Fruit fly (Drosophila melanogaster) whole organism, prepupa: Measurements from ENCODE around the gene Cyp4ae1.
A peak's percentile ranks its signal among the peaks of the same experiment; 100 is the strongest.

Source experiments
- Blimp-1 ChIP-seq: fragments of 200-800 bp; sonication (Bioruptor generic); optimal IDR thresholded peaks from 3 replicates; lab custom pipeline; 2017; ENCODE audit warnings: missing biosample characterization, missing genetic modification characterization, mild to moderate bottlenecking, moderate library complexity, missing genetic modification reagents
- CG10669 ChIP-seq: fragments of 200-800 bp; sonication (Bioruptor generic); optimal IDR thresholded peaks from 3 replicates; lab custom pipeline; 2018; ENCODE audit warnings: missing biosample characterization, mild to moderate bottlenecking, missing genetic modification characterization, moderate library complexity
- CG11294 ChIP-seq: fragments of 200-800 bp; sonication (Bioruptor generic); IDR thresholded peaks from 2 replicates; pipeline ENCODE4 v1.3.6; 2022; ENCODE audit warnings: missing biosample characterization, missing genetic modification characterization
- CG11762 ChIP-seq: fragments of 200-800 bp; sonication (Bioruptor generic); optimal IDR thresholded peaks from 3 replicates; lab custom pipeline; 2016; ENCODE audit warnings: missing biosample characterization, missing genetic modification characterization; ENCODE audit not compliant: insufficient read depth
- CG1621 ChIP-seq: fragments of 200-800 bp; sonication (Bioruptor generic); optimal IDR thresholded peaks from 3 replicates; lab custom pipeline; 2018; ENCODE audit warnings: missing biosample characterization, mild to moderate bottlenecking, missing genetic modification characterization
- CG32006 ChIP-seq: fragments of 200-800 bp; sonication (Bioruptor generic); optimal IDR thresholded peaks from 3 replicates; lab custom pipeline; 2017; ENCODE audit warnings: missing biosample characterization, mild to moderate bottlenecking, missing genetic modification characterization
- CG3919 ChIP-seq: fragments of 200-800 bp; sonication (Bioruptor generic); optimal IDR thresholded peaks from 3 replicates; lab custom pipeline; 2016; ENCODE audit warnings: missing biosample characterization, missing genetic modification characterization
- CG4318 ChIP-seq: fragments of 200-800 bp; sonication (Bioruptor generic); optimal IDR thresholded peaks from 3 replicates; lab custom pipeline; 2017; ENCODE audit warnings: missing biosample characterization, mild to moderate bottlenecking, missing genetic modification characterization
- CG6163 ChIP-seq: fragments of 200-800 bp; sonication (Bioruptor generic); IDR thresholded peaks from 3 replicates; pipeline ENCODE4 v1.3.6; 2022; ENCODE audit warnings: missing biosample characterization, missing genetic modification characterization
- CG6792 ChIP-seq: fragments of 200-800 bp; sonication (Bioruptor generic); optimal IDR thresholded peaks from 3 replicates; lab custom pipeline; 2016; ENCODE audit warnings: missing biosample characterization, missing genetic modification characterization
- CG6808 ChIP-seq: fragments of 200-800 bp; sonication (Bioruptor generic); optimal IDR thresholded peaks from 3 replicates; lab custom pipeline; 2017; ENCODE audit warnings: missing biosample characterization, missing genetic modification characterization, mild to moderate bottlenecking, moderate library complexity, missing genetic modification reagents
- CG6854 ChIP-seq: fragments of 200-800 bp; sonication (Bioruptor generic); optimal IDR thresholded peaks from 2 replicates; lab custom pipeline; 2017; ENCODE audit warnings: missing biosample characterization, mild to moderate bottlenecking, missing genetic modification characterization
- CG7368 ChIP-seq: fragments of 200-800 bp; sonication (Bioruptor generic); optimal IDR thresholded peaks from 3 replicates; lab custom pipeline; 2016; ENCODE audit warnings: missing biosample characterization, missing genetic modification characterization
- CG8119 ChIP-seq: fragments of 200-800 bp; sonication (Bioruptor generic); IDR thresholded peaks from 3 replicates; pipeline ENCODE4 v1.3.6; 2022; ENCODE audit warnings: missing biosample characterization, missing genetic modification characterization
- CG8319 ChIP-seq: fragments of 200-800 bp; sonication (Bioruptor generic); optimal IDR thresholded peaks from 3 replicates; lab custom pipeline; 2016; ENCODE audit warnings: missing biosample characterization, missing genetic modification characterization
- Eip78C ChIP-seq: fragments of 200-800 bp; sonication (Bioruptor generic); peaks from one replicate; lab custom pipeline; 2016; ENCODE audit warnings: missing biosample characterization, missing genetic modification characterization
- Ets21C ChIP-seq: fragments of 200-800 bp; sonication (Bioruptor generic); optimal IDR thresholded peaks from 3 replicates; lab custom pipeline; 2016; ENCODE audit warnings: missing biosample characterization, missing genetic modification characterization
- Ets96B ChIP-seq: fragments of 200-800 bp; optimal IDR thresholded peaks from 2 replicates; lab custom pipeline; 2019; ENCODE audit warnings: missing biosample characterization, mild to moderate bottlenecking, missing genetic modification characterization, moderate library complexity
- Gug ChIP-seq: fragments of 200-800 bp; sonication (Bioruptor generic); IDR thresholded peaks from 2 replicates; pipeline ENCODE4 v1.3.6; 2022; ENCODE audit warnings: missing biosample characterization, missing genetic modification characterization
- Hr38 ChIP-seq: sonication (Bioruptor generic); optimal IDR thresholded peaks from 2 replicates; lab custom pipeline; 2016; ENCODE audit warnings: missing biosample characterization, missing genetic modification characterization
- Hr4 ChIP-seq: fragments of 200-800 bp; sonication (Bioruptor generic); optimal IDR thresholded peaks from 3 replicates; lab custom pipeline; 2016; ENCODE audit warnings: missing biosample characterization, missing genetic modification characterization
- Lpt ChIP-seq: fragments of 200-800 bp; sonication (Bioruptor generic); optimal IDR thresholded peaks from 3 replicates; lab custom pipeline; 2016; ENCODE audit warnings: missing biosample characterization, missing genetic modification characterization
- Met ChIP-seq: fragments of 200-800 bp; sonication (Bioruptor generic); optimal IDR thresholded peaks from 3 replicates; lab custom pipeline; 2016; ENCODE audit warnings: missing biosample characterization, missing genetic modification characterization
- OdsH ChIP-seq: fragments of 200-800 bp; sonication (Bioruptor generic); optimal IDR thresholded peaks from 3 replicates; lab custom pipeline; 2016; ENCODE audit warnings: missing biosample characterization, missing genetic modification characterization
- Smox ChIP-seq: fragments of 200-800 bp; sonication (Bioruptor generic); optimal IDR thresholded peaks from 3 replicates; lab custom pipeline; 2016; ENCODE audit warnings: missing biosample characterization, missing genetic modification characterization
- Sox102F ChIP-seq: fragments of 200-800 bp; sonication (Bioruptor generic); optimal IDR thresholded peaks from 2 replicates; lab custom pipeline; 2016; ENCODE audit warnings: missing biosample characterization, mild to moderate bottlenecking, missing genetic modification characterization
- Sox14 ChIP-seq: fragments of 200-800 bp; sonication (Bioruptor generic); optimal IDR thresholded peaks from 3 replicates; lab custom pipeline; 2016; ENCODE audit warnings: missing biosample characterization, missing genetic modification characterization
- achi ChIP-seq: fragments of 200-800 bp; sonication (Bioruptor generic); optimal IDR thresholded peaks from 3 replicates; lab custom pipeline; 2016; ENCODE audit warnings: missing biosample characterization, missing genetic modification characterization
- acj6 ChIP-seq: fragments of 200-800 bp; sonication (Bioruptor generic); optimal IDR thresholded peaks from 3 replicates; lab custom pipeline; 2016; ENCODE audit warnings: missing biosample characterization, missing genetic modification characterization
- cyc ChIP-seq: fragments of 200-800 bp; sonication (Bioruptor generic); optimal IDR thresholded peaks from 3 replicates; lab custom pipeline; 2016; ENCODE audit warnings: missing biosample characterization, missing genetic modification characterization
- dac ChIP-seq: fragments of 200-800 bp; sonication (Bioruptor generic); optimal IDR thresholded peaks from 2 replicates; lab custom pipeline; 2017; ENCODE audit warnings: missing biosample characterization, mild to moderate bottlenecking, missing genetic modification characterization
- eg ChIP-seq: fragments of 200-800 bp; sonication (Bioruptor generic); IDR thresholded peaks from 3 replicates; pipeline ENCODE4 v1.3.6; 2022; ENCODE audit warnings: missing biosample characterization, missing genetic modification characterization
- esn ChIP-seq: fragments of 200-800 bp; sonication (Bioruptor generic); optimal IDR thresholded peaks from 2 replicates; lab custom pipeline; 2016; ENCODE audit warnings: missing biosample characterization, mild to moderate bottlenecking, missing genetic modification characterization, moderate library complexity
- fd59A ChIP-seq: fragments of 200-800 bp; sonication (Bioruptor generic); optimal IDR thresholded peaks from 2 replicates; lab custom pipeline; 2017; ENCODE audit warnings: missing biosample characterization, mild to moderate bottlenecking, missing genetic modification characterization, missing genetic modification reagents
- fkh ChIP-seq: fragments of 200-800 bp; sonication (Bioruptor generic); optimal IDR thresholded peaks from 3 replicates; lab custom pipeline; 2017; ENCODE audit warnings: missing biosample characterization, mild to moderate bottlenecking, missing genetic modification characterization, moderate library complexity
- net ChIP-seq: fragments of 200-800 bp; sonication (Bioruptor generic); optimal IDR thresholded peaks from 3 replicates; lab custom pipeline; 2016; ENCODE audit warnings: missing biosample characterization, missing genetic modification characterization
- pdm3 ChIP-seq: fragments of 200-800 bp; sonication (Bioruptor generic); optimal IDR thresholded peaks from 3 replicates; lab custom pipeline; 2016; ENCODE audit warnings: missing biosample characterization, missing genetic modification characterization
- spab ChIP-seq: fragments of 200-800 bp; sonication (Bioruptor generic); optimal IDR thresholded peaks from 2 replicates; lab custom pipeline; 2017; ENCODE audit warnings: missing biosample characterization, mild to moderate bottlenecking, missing genetic modification characterization, missing genetic modification reagents
- svp ChIP-seq: fragments of 200-800 bp; sonication (Bioruptor generic); peaks from one replicate; lab custom pipeline; 2016; ENCODE audit warnings: missing biosample characterization, missing genetic modification characterization

Cyp4ae1 gene

dm6 chrX:2145690-2146470 lies 32.9 kb upstream of the Cyp4ae1 start (continued):
- peak; percentile 60 for TF ChIP-seq CG8119 (GFP tag; lab: Robert Waterston, UW)
- TF ChIP-seq CG4318 (GFP tag; lab: Kevin White, UChicago), result peak; percentile 52
- TF ChIP-seq fd59A (GFP tag; lab: Kevin White, UChicago), result peak; percentile 45
- TF ChIP-seq CG6163 (GFP tag; lab: Robert Waterston, UW), result no peak
- peak; percentile 30 for TF ChIP-seq Ets96B (tag; lab: Kevin White, UChicago)
- TF ChIP-seq Sox102F, result peak; percentile 65
- peak; percentile 49; the same call in 1 of the 2 replicates for TF ChIP-seq Gug (GFP tag; lab: Robert Waterston, UW)
- TF ChIP-seq pdm3 (GFP tag; lab: Kevin White, UChicago), result peak; percentile 62
- no peak for TF ChIP-seq Blimp-1 (GFP tag; lab: Kevin White, UChicago)
- TF ChIP-seq CG11294, result no peak
- TF ChIP-seq, all 60 proteins: peak for 50

- TF ChIP-seq achi (GFP tag; lab: Kevin White, UChicago) (no peak), CG32006 (GFP tag; lab: Kevin White, UChicago) (peak; percentile 0), CG8319 (GFP tag; lab: Kevin White, UChicago) (no peak), eg (peak; percentile 69), Met (GFP tag; lab: Kevin White, UChicago) (no peak), CG6163 (GFP tag; lab: Robert Waterston, UW) (peak; percentile 36; the same call in 1 of the 3 replicates), CG8119 (GFP tag; lab: Robert Waterston, UW) (peak; percentile 28; the same call in 2 of the 3 replicates), Eip78C (GFP tag; lab: Kevin White, UChicago) (peak; percentile 24), CG6854 (no peak), Lpt (GFP tag; lab: Kevin White, UChicago) (peak; percentile 6)
- TF ChIP-seq, all 60 proteins: peak for 6
Observed at dm6 chrX:2146574-2146973, 32.2 kb upstream of the Cyp4ae1 start.

dm6 chrX:2147475-2147874 lies 31.3 kb upstream of the Cyp4ae1 start:
- TF ChIP-seq svp (GFP tag; lab: Kevin White, UChicago) (peak; percentile 96), net (GFP tag; lab: Kevin White, UChicago) (no peak)

- TF ChIP-seq CG6808 (GFP tag; lab: Kevin White, UChicago) (no peak), CG3919 (GFP tag; lab: Kevin White, UChicago) (no peak), Blimp-1 (GFP tag; lab: Kevin White, UChicago) (no peak), Lpt (GFP tag; lab: Kevin White, UChicago) (no peak), CG8319 (GFP tag; lab: Kevin White, UChicago) (no peak), svp (GFP tag; lab: Kevin White, UChicago) (peak; percentile 25), fd59A (GFP tag; lab: Kevin White, UChicago) (no peak), pdm3 (GFP tag; lab: Kevin White, UChicago) (no peak), CG1621 (tag; lab: Kevin White, UChicago) (no peak)
Observed at dm6 chrX:2148671-2149070, 30.1 kb upstream of the Cyp4ae1 start.

dm6 chrX:2149478-2149877 lies 29.3 kb upstream of the Cyp4ae1 start, which contains the start of gene bcn92:
Gene bcn92 (minus strand): TSS chrX:2149647.
- TF ChIP-seq CG7368 (GFP tag; lab: Kevin White, UChicago), result no peak
- TF ChIP-seq fd59A (GFP tag; lab: Kevin White, UChicago), result no peak
- TF ChIP-seq Lpt (GFP tag; lab: Kevin White, UChicago), result no peak
- peak; percentile 17 for TF ChIP-seq CG3919 (GFP tag; lab: Kevin White, UChicago)
- peak; percentile 59 for TF ChIP-seq esn (GFP tag; lab: Kevin White, UChicago)
- TF ChIP-seq achi (GFP tag; lab: Kevin White, UChicago), result peak; percentile 31
- no peak for TF ChIP-seq CG11762 (GFP tag; lab: Kevin White, UChicago)
- TF ChIP-seq CG6163 (GFP tag; lab: Robert Waterston, UW), result peak; percentile 15; the same call in 1 of the 3 replicates
- TF ChIP-seq cyc (GFP tag; lab: Kevin White, UChicago), result peak; percentile 42
- peak; percentile 50 for TF ChIP-seq Smox (GFP tag; lab: Kevin White, UChicago)
- TF ChIP-seq OdsH (GFP tag; lab: Kevin White, UChicago), result peak; percentile 20
- TF ChIP-seq Blimp-1 (GFP tag; lab: Kevin White, UChicago), result no peak
- peak; percentile 7 for TF ChIP-seq acj6 (GFP tag; lab: Kevin White, UChicago)
- TF ChIP-seq Hr38 (GFP tag; lab: Kevin White, UChicago), result no peak
- TF ChIP-seq CG10669 (GFP tag; lab: Kevin White, UChicago), result no peak
- peak; percentile 4 for TF ChIP-seq CG1621 (tag; lab: Kevin White, UChicago)
- TF ChIP-seq svp (GFP tag; lab: Kevin White, UChicago), result peak; percentile 61
- no peak for TF ChIP-seq pdm3 (GFP tag; lab: Kevin White, UChicago)
- TF ChIP-seq spab (GFP tag; lab: Kevin White, UChicago), result no peak
- no peak for TF ChIP-seq CG11294
- no peak for TF ChIP-seq fkh (GFP tag; lab: Kevin White, UChicago)
- TF ChIP-seq Hr4 (GFP tag; lab: Kevin White, UChicago), result peak; percentile 7
- TF ChIP-seq Ets21C, result peak; percentile 13
- no peak for TF ChIP-seq CG6792 (GFP tag; lab: Kevin White, UChicago)
- TF ChIP-seq dac (GFP tag; lab: Kevin White, UChicago), result no peak
- TF ChIP-seq Sox14 (GFP tag; lab: Kevin White, UChicago), result peak; percentile 41
- no peak for TF ChIP-seq CG32006 (GFP tag; lab: Kevin White, UChicago)
- TF ChIP-seq Ets96B (tag; lab: Kevin White, UChicago), result no peak
